Worm (Caenorhabditis elegans) whole organism, midembryonic: ENCODE measurements around the gene T10G3.2.
"Not testable (repeated sequence)": the region's sequence is repeated elsewhere in the genome, so short reads cannot be mapped to it uniquely, and the experiment has no call there.

ENCODE experiments used
- T22C8.4 ChIP-seq: fragments of 200-800 bp; sonication (Bioruptor generic); IDR thresholded peaks from 2 replicates; pipeline ENCODE4 v1.3.6; 2022; ENCODE audit warnings: missing genetic modification characterization, missing compliant biosample characterization
- cog-1 ChIP-seq: sonication (generic microtip); optimal IDR thresholded peaks from 2 replicates; lab custom pipeline; 2016; ENCODE audit warnings: missing genetic modification characterization, missing compliant biosample characterization
- flt-1 ChIP-seq: fragments of 200-800 bp; sonication (Bioruptor generic); IDR thresholded peaks from 2 replicates; pipeline ENCODE4 v1.3.6; 2022; ENCODE audit warnings: missing genetic modification characterization, missing compliant biosample characterization
- klf-2 ChIP-seq: fragments of 200-800 bp; sonication (Bioruptor generic); conservative IDR thresholded peaks from 2 replicates; pipeline ENCODE4 v1.3.6; 2022; ENCODE audit warnings: missing genetic modification reagents, missing genetic modification characterization, missing compliant biosample characterization
- med-1 ChIP-seq: sonication (generic microtip); optimal IDR thresholded peaks from 2 replicates; lab custom pipeline; 2017; ENCODE audit warnings: missing genetic modification characterization, mild to moderate bottlenecking, missing compliant biosample characterization, antibody characterized with exemption, missing genetic modification reagents; ENCODE audit not compliant: insufficient read depth
- ref-1 ChIP-seq: fragments of 200-800 bp; sonication (Bioruptor generic); conservative IDR thresholded peaks from 2 replicates; pipeline ENCODE4 v1.3.6; 2022; ENCODE audit warnings: missing genetic modification reagents, missing genetic modification characterization, missing compliant biosample characterization
- tab-1 ChIP-seq: fragments of 200-800 bp; sonication (Bioruptor generic); IDR thresholded peaks from 2 replicates; pipeline ENCODE4 v1.3.6; 2022; ENCODE audit warnings: missing genetic modification characterization, missing compliant biosample characterization
- ztf-23 ChIP-seq: fragments of 200-800 bp; sonication (Bioruptor generic); IDR thresholded peaks from 2 replicates; pipeline ENCODE4 v1.3.6; 2022; ENCODE audit warnings: missing genetic modification reagents, missing genetic modification characterization, missing compliant biosample characterization
- ztf-29 ChIP-seq: fragments of 200-800 bp; sonication (Bioruptor generic); IDR thresholded peaks from 2 replicates; pipeline ENCODE4 v1.3.6; 2022; ENCODE audit warnings: missing genetic modification reagents, missing genetic modification characterization, missing compliant biosample characterization

T10G3.2 gene

ce11 chrV:13464123-13464522, 15.5 kb downstream of the T10G3.2 start:
- TF ChIP-seq tab-1 (GFP tag; lab: Robert Waterston, UW) = no peak
- TF ChIP-seq T22C8.4 = no peak
- no peak for TF ChIP-seq ztf-29 (GFP tag; lab: Robert Waterston, UW)
- TF ChIP-seq ref-1 = no peak
- TF ChIP-seq cog-1 = no peak
- no peak for TF ChIP-seq klf-2 (GFP tag; lab: Robert Waterston, UW)
- no peak for TF ChIP-seq ztf-23
- TF ChIP-seq med-1 (GFP tag; lab: Kevin White, UChicago) = no peak
- no peak for TF ChIP-seq flt-1 (GFP tag; lab: Robert Waterston, UW)

ce11 chrV:13462974-13463373, 16.7 kb downstream of the T10G3.2 start, which contains the start of gene frm-10:
Gene frm-10, plus strand, starts transcription at chrV:13463207.
- TF ChIP-seq med-1 (GFP tag; lab: Kevin White, UChicago) = no peak
- no peak for TF ChIP-seq ref-1
- no peak for TF ChIP-seq tab-1 (GFP tag; lab: Robert Waterston, UW)
- no peak for TF ChIP-seq klf-2 (GFP tag; lab: Robert Waterston, UW)
- TF ChIP-seq flt-1 (GFP tag; lab: Robert Waterston, UW) = no peak
- no peak for TF ChIP-seq ztf-23
- TF ChIP-seq ztf-29 (GFP tag; lab: Robert Waterston, UW) = no peak
- TF ChIP-seq T22C8.4 = no peak
- TF ChIP-seq cog-1 = no peak

- no peak for TF ChIP-seq ztf-29 (GFP tag; lab: Robert Waterston, UW)
- TF ChIP-seq flt-1 (GFP tag; lab: Robert Waterston, UW) = no peak
- no peak for TF ChIP-seq ref-1
- TF ChIP-seq T22C8.4 = no peak
- TF ChIP-seq ztf-23 = no peak
- TF ChIP-seq tab-1 (GFP tag; lab: Robert Waterston, UW) = no peak
- TF ChIP-seq cog-1 = no peak
- TF ChIP-seq klf-2 (GFP tag; lab: Robert Waterston, UW) = no peak
- no peak for TF ChIP-seq med-1 (GFP tag; lab: Kevin White, UChicago)
Measured at ce11 chrV:13459323-13459722, 20.3 kb downstream of the T10G3.2 start, which contains the start of gene bath-39. Gene bath-39, plus strand, starts transcription at chrV:13459459.

DNA sequence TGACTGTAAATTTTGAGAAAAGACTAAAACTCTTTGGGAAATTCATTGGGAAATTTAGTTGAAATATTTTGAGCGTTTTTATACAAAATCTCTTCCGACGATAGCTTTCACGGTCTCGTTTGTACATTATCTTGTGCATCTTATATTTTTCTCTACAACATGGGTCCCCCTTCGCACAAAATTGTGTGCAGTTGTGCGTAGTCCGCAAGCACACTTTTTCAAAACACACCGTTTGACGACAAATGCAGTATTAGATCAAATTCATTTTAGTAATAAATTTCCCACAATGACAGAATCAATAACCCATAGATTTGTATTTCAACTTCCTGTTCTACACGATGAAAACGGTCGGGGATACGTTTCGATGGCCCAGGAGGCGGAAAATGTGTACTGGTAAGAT, 21.8 kb downstream of the T10G3.2 start, which contains the start of gene F25H9.2:
Gene F25H9.2, plus strand, starts transcription at position 226 of the 400 bp plus-strand sequence.
- TF ChIP-seq med-1 (GFP tag; lab: Kevin White, UChicago) (no peak), T22C8.4 (no peak), cog-1 (no peak), tab-1 (GFP tag; lab: Robert Waterston, UW) (no peak), klf-2 (GFP tag; lab: Robert Waterston, UW) (no peak), ztf-23 (no peak)

DNA sequence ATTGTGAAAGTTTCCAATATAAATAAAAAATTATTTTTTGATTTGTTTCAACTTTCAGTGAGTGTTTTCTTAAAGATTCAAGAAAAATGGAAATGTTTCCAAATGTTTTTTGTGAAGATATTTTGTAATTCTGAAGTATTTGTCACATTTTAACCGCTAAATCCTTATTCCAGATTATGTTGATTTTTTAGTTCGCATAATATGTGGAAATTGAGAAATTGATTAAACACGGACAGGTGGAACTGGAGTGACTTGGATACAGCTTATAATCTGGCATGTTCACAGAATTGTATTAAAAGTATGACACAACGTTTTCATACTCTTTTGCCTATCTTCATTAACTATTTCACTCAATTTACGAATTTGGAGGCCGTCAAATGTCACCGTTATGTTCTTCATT, 24.2 kb downstream of the T10G3.2 start, which contains the start of gene lurp-3:
Gene lurp-3, plus strand, starts transcription at position 301 of the 400 bp plus-strand sequence.
- TF ChIP-seq tab-1 (GFP tag; lab: Robert Waterston, UW) (no peak), ref-1 (no peak), klf-2 (GFP tag; lab: Robert Waterston, UW) (no peak), flt-1 (GFP tag; lab: Robert Waterston, UW) (no peak), ztf-29 (GFP tag; lab: Robert Waterston, UW) (no peak), cog-1 (no peak), T22C8.4 (no peak), ztf-23 (no peak), med-1 (GFP tag; lab: Kevin White, UChicago) (no peak)

DNA sequence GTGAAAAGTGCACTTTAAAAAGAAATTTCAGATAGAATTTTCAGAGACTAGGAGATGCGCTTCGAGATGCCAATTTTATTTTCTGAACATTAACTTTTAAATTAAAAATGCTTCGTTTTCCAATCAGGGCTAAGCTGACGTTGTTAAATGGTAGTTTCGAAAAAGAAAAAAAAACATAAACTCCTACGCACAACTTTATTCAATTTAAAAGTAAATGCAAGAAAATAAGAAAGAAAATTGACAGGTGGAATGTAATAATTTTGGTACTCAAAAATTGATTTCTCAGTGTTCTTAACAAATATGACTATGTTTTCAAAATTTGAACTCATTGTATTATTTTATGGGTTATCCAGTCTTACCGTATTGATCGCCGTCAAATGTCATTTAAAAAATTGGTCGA, 26.3 kb downstream of the T10G3.2 start, which contains the start of gene lurp-2:
Gene lurp-2, plus strand, starts transcription at position 301 of the 400 bp plus-strand sequence.
- TF ChIP-seq ztf-29 (GFP tag; lab: Robert Waterston, UW) = no peak
- TF ChIP-seq med-1 (GFP tag; lab: Kevin White, UChicago) = no peak
- no peak for TF ChIP-seq cog-1
- no peak for TF ChIP-seq klf-2 (GFP tag; lab: Robert Waterston, UW)
- TF ChIP-seq flt-1 (GFP tag; lab: Robert Waterston, UW) = no peak
- TF ChIP-seq ztf-23 = no peak

ce11 chrV:13445229-13445949, 34.3 kb downstream of the T10G3.2 start, which contains the start of gene Y2H9A.4:
Gene Y2H9A.4, plus strand, starts transcription at chrV:13445899.
- TF ChIP-seq ztf-29 (GFP tag; lab: Robert Waterston, UW) (no peak), flt-1 (GFP tag; lab: Robert Waterston, UW) (no peak), med-1 (GFP tag; lab: Kevin White, UChicago) (no peak), klf-2 (GFP tag; lab: Robert Waterston, UW) (no peak), tab-1 (GFP tag; lab: Robert Waterston, UW) (no peak), ztf-23 (no peak)

DNA sequence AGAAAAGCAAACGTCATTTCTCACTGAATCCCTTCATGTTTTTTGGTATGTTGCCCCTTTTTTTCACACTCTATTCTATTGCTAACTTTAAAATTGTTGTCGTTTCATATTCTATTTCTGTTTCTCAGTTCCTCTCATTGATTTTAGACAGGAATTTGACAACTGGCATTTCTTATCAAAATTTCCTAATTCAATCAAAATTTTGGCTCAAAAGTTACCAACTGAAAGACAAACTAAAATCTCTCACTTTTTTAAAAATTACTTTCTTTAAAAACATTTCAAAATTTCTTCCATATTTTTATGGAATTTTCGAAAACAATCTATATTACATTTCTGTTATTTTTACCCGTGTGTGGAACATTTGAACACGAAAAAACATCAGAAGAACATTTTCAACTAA, 36.1 kb downstream of the T10G3.2 start, which contains the start of gene Y2H9A.6:
Gene Y2H9A.6, plus strand, starts transcription at position 301 of the 400 bp plus-strand sequence.
- not testable (repeated sequence) for TF ChIP-seq ref-1, T22C8.4, ztf-23

DNA sequence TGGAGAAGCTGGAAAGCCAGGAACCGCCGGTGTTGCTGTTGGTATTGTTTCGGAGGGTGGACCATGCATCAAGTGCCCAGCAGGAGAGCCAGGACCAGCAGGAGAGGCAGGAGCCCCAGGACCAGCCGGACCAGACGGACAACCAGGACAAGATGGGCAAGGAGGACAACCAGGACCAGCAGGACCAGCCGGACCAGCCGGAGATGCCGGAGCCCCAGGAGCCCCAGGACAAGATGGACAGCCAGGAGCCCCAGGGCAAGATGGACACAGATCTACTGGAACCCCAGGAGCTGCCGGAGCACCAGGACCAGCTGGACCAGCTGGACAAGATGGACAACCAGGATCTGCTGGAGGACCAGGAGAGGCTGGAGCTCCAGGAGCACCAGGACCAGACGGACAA, 36.8 kb downstream of the T10G3.2 start:
- TF ChIP-seq flt-1 (GFP tag; lab: Robert Waterston, UW) (no peak), ref-1 (no peak), med-1 (GFP tag; lab: Kevin White, UChicago) (no peak), ztf-23 (no peak), cog-1 (no peak), ztf-29 (GFP tag; lab: Robert Waterston, UW) (no peak), T22C8.4 (no peak), tab-1 (GFP tag; lab: Robert Waterston, UW) (no peak), klf-2 (GFP tag; lab: Robert Waterston, UW) (no peak)

- TF ChIP-seq ztf-23 = no peak
- TF ChIP-seq T22C8.4 = no peak
- no peak for TF ChIP-seq med-1 (GFP tag; lab: Kevin White, UChicago)
- TF ChIP-seq ref-1 = no peak
- no peak for TF ChIP-seq flt-1 (GFP tag; lab: Robert Waterston, UW)
- TF ChIP-seq klf-2 (GFP tag; lab: Robert Waterston, UW) = no peak
- no peak for TF ChIP-seq ztf-29 (GFP tag; lab: Robert Waterston, UW)
- TF ChIP-seq cog-1 = no peak
- TF ChIP-seq tab-1 (GFP tag; lab: Robert Waterston, UW) = no peak
Measured at ce11 chrV:13441661-13442060, 38.0 kb downstream of the T10G3.2 start, which contains the start of gene col-162. Gene col-162, plus strand, starts transcription at chrV:13441961.
